Worm (Caenorhabditis elegans) whole organism, young adult: ENCODE measurements around the gene C05C8.1.

ENCODE experiments used
- B0019.2 ChIP-seq: fragments of 200-800 bp; sonication (Bioruptor generic); conservative IDR thresholded peaks from 2 replicates; pipeline ENCODE4 v1.3.6; 2022; ENCODE audit warnings: missing genetic modification reagents, missing genetic modification characterization, missing compliant biosample characterization
- B0035.1 ChIP-seq: sonication (generic microtip); optimal IDR thresholded peaks from 2 replicates; lab custom pipeline; 2016; ENCODE audit warnings: missing genetic modification characterization, mild to moderate bottlenecking, missing compliant biosample characterization, missing genotype, missing genetic modification reagents
- C06A6.2 ChIP-seq: fragments of 200-800 bp; sonication (Bioruptor generic); conservative IDR thresholded peaks from 2 replicates; pipeline ENCODE4 v1.3.6; 2022; ENCODE audit warnings: missing genetic modification characterization, missing compliant biosample characterization
- C17E4.6 ChIP-seq: fragments of 200-800 bp; sonication (Bioruptor generic); IDR thresholded peaks from 2 replicates; pipeline ENCODE4 v1.3.6; 2022; ENCODE audit warnings: missing genetic modification reagents, missing genetic modification characterization, missing compliant biosample characterization
- D2030.7 ChIP-seq: fragments of 200-800 bp; sonication (Bioruptor generic); IDR thresholded peaks from 2 replicates; pipeline ENCODE4 v1.3.6; 2022; ENCODE audit warnings: missing genetic modification reagents, missing genetic modification characterization, missing compliant biosample characterization
- F22D6.2 ChIP-seq: sonication (generic microtip); optimal IDR thresholded peaks from 2 replicates; lab custom pipeline; 2016; ENCODE audit warnings: mild to moderate bottlenecking, missing genetic modification characterization, missing compliant biosample characterization
- F23B12.7 ChIP-seq: sonication (generic microtip); optimal IDR thresholded peaks from 2 replicates; lab custom pipeline; 2017; ENCODE audit warnings: missing genetic modification characterization, mild to moderate bottlenecking, missing compliant biosample characterization, antibody characterized with exemption, moderate library complexity; ENCODE audit not compliant: insufficient read depth
- F55B11.4 ChIP-seq: sonication (generic microtip); optimal IDR thresholded peaks from 2 replicates; lab custom pipeline; 2016; ENCODE audit warnings: missing compliant biosample characterization, missing genetic modification characterization, borderline replicate concordance; ENCODE audit not compliant: insufficient read depth
- K12H6.12 ChIP-seq: fragments of 200-800 bp; sonication (Bioruptor generic); optimal IDR thresholded peaks from 2 replicates; lab custom pipeline; 2018; ENCODE audit warnings: mild to moderate bottlenecking, missing genetic modification characterization, missing compliant biosample characterization
- Y95B8A.8 ChIP-seq: fragments of 200-800 bp; sonication (Bioruptor generic); IDR thresholded peaks from 2 replicates; pipeline ENCODE4 v1.3.6; 2022; ENCODE audit warnings: missing genetic modification reagents, missing genetic modification characterization, missing compliant biosample characterization
- aptf-2 ChIP-seq: fragments of 200-800 bp; sonication (Bioruptor generic); conservative IDR thresholded peaks from 2 replicates; pipeline ENCODE4 v1.3.6; 2022; ENCODE audit warnings: missing genetic modification reagents, missing genetic modification characterization, missing compliant biosample characterization
- athp-1 ChIP-seq: sonication (generic microtip); optimal IDR thresholded peaks from 2 replicates; lab custom pipeline; 2017; ENCODE audit warnings: mild to moderate bottlenecking, missing genetic modification characterization, missing compliant biosample characterization
- attf-5 ChIP-seq: fragments of 200-800 bp; sonication (Bioruptor generic); optimal IDR thresholded peaks from 2 replicates; lab custom pipeline; 2018; ENCODE audit warnings: mild to moderate bottlenecking, missing genetic modification characterization, missing compliant biosample characterization
- bed-1 ChIP-seq: fragments of 200-800 bp; sonication (Bioruptor generic); IDR thresholded peaks from 2 replicates; pipeline ENCODE4 v1.3.6; 2022; ENCODE audit warnings: missing genetic modification reagents, missing genetic modification characterization, missing compliant biosample characterization
- bed-2 ChIP-seq: fragments of 200-800 bp; sonication (Bioruptor generic); IDR thresholded peaks from 2 replicates; pipeline ENCODE4 v1.3.6; 2022; ENCODE audit warnings: missing genetic modification reagents, missing genetic modification characterization, missing compliant biosample characterization
- cebp-1 ChIP-seq, 2 experiments: fragments of 200-800 bp in 1 of 2; sonication (Bioruptor generic) in 1 of 2; sonication (generic microtip) in 1 of 2; IDR thresholded peaks in 1 of 2; optimal IDR thresholded peaks in 1 of 2; 2 replicates each; pipeline versions ENCODE4 v1.3.6 to Lab custom; 2017 to 2022; ENCODE audit warnings: missing compliant biosample characterization in 2 of 2, missing genetic modification characterization in 2 of 2, mild to moderate bottlenecking in 1 of 2, missing genetic modification reagents in 1 of 2, moderate library complexity in 1 of 2
- ceh-91 ChIP-seq: fragments of 200-800 bp; sonication (Bioruptor generic); IDR thresholded peaks from 2 replicates; pipeline ENCODE4 v1.3.6; 2022; ENCODE audit warnings: missing genetic modification reagents, missing genetic modification characterization, missing compliant biosample characterization
- chd-7 ChIP-seq: sonication (generic microtip); optimal IDR thresholded peaks from 2 replicates; lab custom pipeline; 2016; ENCODE audit warnings: mild to moderate bottlenecking, missing genetic modification characterization, moderate library complexity, missing compliant biosample characterization
- die-1 ChIP-seq: sonication (generic microtip); optimal IDR thresholded peaks from 2 replicates; lab custom pipeline; 2016; ENCODE audit warnings: missing genotype, mild to moderate bottlenecking, missing genetic modification characterization, missing compliant biosample characterization
- dpl-1 ChIP-seq: fragments of 150-350 bp; optimal IDR thresholded peaks from 2 replicates; lab custom pipeline; 2014; ENCODE audit warnings: missing biosample characterization, missing genetic modification reagents, missing genetic modification characterization
- egrh-3 ChIP-seq: fragments of 200-800 bp; sonication (Bioruptor generic); IDR thresholded peaks from 2 replicates; pipeline ENCODE4 v1.3.6; 2022; ENCODE audit warnings: missing genetic modification reagents, missing genetic modification characterization, missing compliant biosample characterization
- ets-4 ChIP-seq: fragments of 200-800 bp; sonication (Bioruptor generic); optimal IDR thresholded peaks from 2 replicates; lab custom pipeline; 2018; ENCODE audit warnings: mild to moderate bottlenecking, missing genetic modification characterization, missing compliant biosample characterization
- fkh-3 ChIP-seq: sonication (generic microtip); optimal IDR thresholded peaks from 2 replicates; lab custom pipeline; 2016; ENCODE audit warnings: mild to moderate bottlenecking, missing genetic modification characterization, missing compliant biosample characterization
- hmg-20 ChIP-seq: fragments of 200-800 bp; sonication (Bioruptor generic); IDR thresholded peaks from 2 replicates; pipeline ENCODE4 v1.3.6; 2022; ENCODE audit warnings: missing genetic modification reagents, missing genetic modification characterization, missing compliant biosample characterization
- lag-1 ChIP-seq: fragments of 200-800 bp; sonication (Bioruptor generic); IDR thresholded peaks from 2 replicates; pipeline ENCODE4 v1.3.6; 2022; ENCODE audit warnings: missing genetic modification reagents, missing genetic modification characterization, missing compliant biosample characterization
- let-526 ChIP-seq: fragments of 200-800 bp; sonication (Bioruptor generic); IDR thresholded peaks from 2 replicates; pipeline ENCODE4 v1.3.6; 2022; ENCODE audit warnings: missing genetic modification reagents, missing genetic modification characterization, missing compliant biosample characterization
- lin-54 ChIP-seq: fragments of 200-800 bp; sonication (Bioruptor generic); optimal IDR thresholded peaks from 2 replicates; lab custom pipeline; 2018; ENCODE audit warnings: mild to moderate bottlenecking, missing genetic modification characterization, missing compliant biosample characterization
- lir-1 ChIP-seq: fragments of 200-800 bp; sonication (Bioruptor generic); conservative IDR thresholded peaks from 2 replicates; pipeline ENCODE4 v1.3.6; 2022; ENCODE audit warnings: missing genetic modification reagents, missing genetic modification characterization, missing compliant biosample characterization
- madf-3 ChIP-seq: fragments of 200-800 bp; sonication (Bioruptor generic); IDR thresholded peaks from 2 replicates; pipeline ENCODE4 v1.3.6; 2022; ENCODE audit warnings: missing genetic modification reagents, missing genetic modification characterization, missing compliant biosample characterization
- madf-6 ChIP-seq: fragments of 200-800 bp; sonication (Bioruptor generic); IDR thresholded peaks from 2 replicates; pipeline ENCODE4 v1.3.6; 2022; ENCODE audit warnings: missing genetic modification reagents, missing genetic modification characterization, missing compliant biosample characterization
- mel-28 ChIP-seq: sonication (generic microtip); optimal IDR thresholded peaks from 2 replicates; lab custom pipeline; 2016; ENCODE audit warnings: borderline replicate concordance, mild to moderate bottlenecking, missing genetic modification characterization, missing compliant biosample characterization
- nfya-1 ChIP-seq: sonication (generic microtip); optimal IDR thresholded peaks from 2 replicates; lab custom pipeline; 2017; ENCODE audit warnings: antibody characterized with exemption, missing compliant biosample characterization, missing genetic modification characterization, borderline replicate concordance; ENCODE audit not compliant: insufficient read depth
- nfya-2 ChIP-seq: fragments of 200-800 bp; sonication (Bioruptor generic); IDR thresholded peaks from 2 replicates; pipeline ENCODE4 v1.3.6; 2022; ENCODE audit warnings: missing genetic modification reagents, missing genetic modification characterization, missing compliant biosample characterization
- nhr-120 ChIP-seq: fragments of 200-800 bp; sonication (Bioruptor generic); IDR thresholded peaks from 2 replicates; pipeline ENCODE4 v1.3.6; 2022; ENCODE audit warnings: missing genetic modification characterization, missing compliant biosample characterization
- nhr-90 ChIP-seq: sonication (generic microtip); optimal IDR thresholded peaks from 2 replicates; lab custom pipeline; 2016; ENCODE audit warnings: missing genotype, mild to moderate bottlenecking, missing genetic modification characterization, missing compliant biosample characterization
- repo-1 ChIP-seq: sonication (generic microtip); optimal IDR thresholded peaks from 2 replicates; lab custom pipeline; 2017; ENCODE audit warnings: mild to moderate bottlenecking, missing genetic modification characterization, missing compliant biosample characterization
- snpc-1.3 ChIP-seq: sonication (generic microtip); optimal IDR thresholded peaks from 2 replicates; lab custom pipeline; 2017; ENCODE audit warnings: missing genetic modification characterization, mild to moderate bottlenecking, missing compliant biosample characterization, antibody characterized with exemption, moderate library complexity, missing genotype, missing genetic modification reagents; ENCODE audit not compliant: insufficient read depth
- snpc-3.4 ChIP-seq: sonication (generic microtip); optimal IDR thresholded peaks from 2 replicates; lab custom pipeline; 2017; ENCODE audit warnings: missing genetic modification characterization, mild to moderate bottlenecking, missing compliant biosample characterization, antibody characterized with exemption, moderate library complexity, missing genotype, missing genetic modification reagents
- tbp1 ChIP-seq: fragments of 200-800 bp; sonication (Bioruptor generic); optimal IDR thresholded peaks from 2 replicates; lab custom pipeline; 2018; ENCODE audit warnings: mild to moderate bottlenecking, missing genetic modification characterization, missing compliant biosample characterization
- unc-130 ChIP-seq: sonication (generic microtip); optimal IDR thresholded peaks from 2 replicates; lab custom pipeline; 2016; ENCODE audit warnings: missing genetic modification reagents, missing genetic modification characterization, missing compliant biosample characterization
- zfh-2 ChIP-seq: fragments of 200-800 bp; sonication (Bioruptor generic); conservative IDR thresholded peaks from 2 replicates; pipeline ENCODE4 v1.3.6; 2022; ENCODE audit warnings: missing genetic modification reagents, missing genetic modification characterization, missing compliant biosample characterization
- zim-3 ChIP-seq: sonication (generic microtip); optimal IDR thresholded peaks from 2 replicates; lab custom pipeline; 2017; ENCODE audit warnings: mild to moderate bottlenecking, missing genetic modification characterization, moderate library complexity, missing compliant biosample characterization
- ztf-18 ChIP-seq: sonication (generic microtip); optimal IDR thresholded peaks from 2 replicates; lab custom pipeline; 2016; ENCODE audit warnings: missing genotype, mild to moderate bottlenecking, missing genetic modification characterization, missing compliant biosample characterization
- ztf-22 ChIP-seq: fragments of 200-800 bp; sonication (Bioruptor generic); optimal IDR thresholded peaks from 2 replicates; lab custom pipeline; 2018; ENCODE audit warnings: mild to moderate bottlenecking, missing genetic modification characterization, moderate library complexity, missing compliant biosample characterization
- ztf-25 ChIP-seq: fragments of 200-800 bp; sonication (Bioruptor generic); IDR thresholded peaks from 2 replicates; pipeline ENCODE4 v1.3.6; 2022; ENCODE audit warnings: missing genetic modification reagents, missing genetic modification characterization, missing compliant biosample characterization
- ztf-26 ChIP-seq: sonication (generic microtip); optimal IDR thresholded peaks from 2 replicates; lab custom pipeline; 2017; ENCODE audit warnings: missing genetic modification characterization, missing compliant biosample characterization
- ztf-28 ChIP-seq: fragments of 200-800 bp; sonication (Bioruptor generic); IDR thresholded peaks from 2 replicates; pipeline ENCODE4 v1.3.6; 2022; ENCODE audit warnings: missing genetic modification reagents, missing genetic modification characterization, missing compliant biosample characterization
- ztf-6 ChIP-seq: fragments of 200-800 bp; sonication (Bioruptor generic); IDR thresholded peaks from 2 replicates; pipeline ENCODE4 v1.3.6; 2022; ENCODE audit warnings: missing genetic modification reagents, missing genetic modification characterization, missing compliant biosample characterization

Gene C05C8.1

DNA sequence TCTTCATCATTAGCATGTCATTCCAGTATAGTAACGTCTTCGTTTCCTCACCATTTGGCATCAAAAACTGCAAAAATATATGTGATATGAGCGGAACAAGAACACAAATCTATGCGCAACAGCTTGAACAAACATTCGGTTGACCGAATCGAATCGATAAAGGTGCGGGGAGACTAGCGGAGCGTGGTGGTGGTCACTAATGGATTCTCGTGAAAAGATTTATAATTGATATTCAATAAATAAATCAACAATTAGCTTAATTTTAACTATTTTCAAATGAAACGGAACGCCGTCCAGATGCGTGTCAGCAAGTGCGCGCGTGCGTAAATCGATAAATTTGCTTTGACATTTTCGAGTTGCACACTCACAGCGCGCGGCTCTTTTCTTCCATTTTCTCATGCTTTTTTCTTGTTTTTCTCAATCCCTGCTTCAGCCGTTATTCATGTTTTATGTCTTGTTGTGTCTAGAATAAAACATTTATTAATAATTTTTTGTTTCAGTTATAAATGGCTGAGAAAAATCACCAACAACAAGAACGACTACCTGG lies 18.5 kb upstream of the C05C8.1 start, which contains the start of the genes C13F10.8, C13F10.6 and kxd-1:
Gene C13F10.8 (minus strand): TSS at position 51 of the 547 bp plus-strand sequence.
Gene C13F10.6 (minus strand): TSS at position 67 of the 547 bp plus-strand sequence.
Gene kxd-1 (plus strand): TSS at position 497 of the 547 bp plus-strand sequence.
- TF ChIP-seq ztf-28 (GFP tag; lab: Robert Waterston, UW): no peak
- TF ChIP-seq ztf-6 (GFP tag; lab: Robert Waterston, UW): no peak
- TF ChIP-seq fkh-3 (tag; lab: Kevin White, UChicago): no peak
- no peak for TF ChIP-seq lag-1 (GFP tag; lab: Robert Waterston, UW)
- no peak for TF ChIP-seq snpc-1.3
- no peak for TF ChIP-seq ceh-91 (GFP tag; lab: Robert Waterston, UW)
- TF ChIP-seq bed-1 (GFP tag; lab: Robert Waterston, UW): no peak
- no peak for TF ChIP-seq athp-1
- TF ChIP-seq unc-130: no peak
- no peak for TF ChIP-seq let-526 (GFP tag; lab: Robert Waterston, UW)
- no peak for TF ChIP-seq bed-2 (GFP tag; lab: Robert Waterston, UW)
- no peak for TF ChIP-seq cebp-1 (GFP tag; IDR thresholded peaks at IDR 0.05; lab: Robert Waterston, UW)
- TF ChIP-seq cebp-1 (tag; optimal IDR thresholded peaks at IDR 0.05; lab: Kevin White, UChicago): peak; percentile 38
- peak; percentile 19; the same call in 1 of the 2 replicates for TF ChIP-seq madf-6 (GFP tag; lab: Robert Waterston, UW)
- no peak for TF ChIP-seq repo-1 (tag; lab: Kevin White, UChicago)
- TF ChIP-seq K12H6.12 (tag; lab: Kevin White, UChicago): no peak
- 0 out of 2 replicates have a peak, but pooled peaks have one; percentile 70 for TF ChIP-seq madf-3 (GFP tag; lab: Robert Waterston, UW)
- no peak for TF ChIP-seq ztf-26 (tag; lab: Kevin White, UChicago)
- no peak for TF ChIP-seq nfya-2
- no peak for TF ChIP-seq ztf-22 (GFP tag; lab: Kevin White, UChicago)
- TF ChIP-seq zfh-2: no peak
- TF ChIP-seq ztf-25: no peak
- TF ChIP-seq B0035.1: no peak
- TF ChIP-seq F23B12.7 (tag; lab: Kevin White, UChicago): no peak
- no peak for TF ChIP-seq dpl-1 (GFP tag; lab: Kevin White, UChicago)
- no peak for TF ChIP-seq lin-54 (GFP tag; lab: Kevin White, UChicago)
- TF ChIP-seq Y95B8A.8 (GFP tag; lab: Robert Waterston, UW): no peak
- no peak for TF ChIP-seq nhr-90
- no peak for TF ChIP-seq zim-3 (tag; lab: Kevin White, UChicago)
- TF ChIP-seq B0019.2 (GFP tag; lab: Robert Waterston, UW): no peak
- no peak for TF ChIP-seq snpc-3.4 (tag; lab: Kevin White, UChicago)
- peak; percentile 5 for TF ChIP-seq attf-5 (GFP tag; lab: Kevin White, UChicago)
- peak; percentile 40 for TF ChIP-seq ztf-18 (tag; lab: Kevin White, UChicago)
- no peak for TF ChIP-seq tbp1
- TF ChIP-seq F55B11.4: no peak
- no peak for TF ChIP-seq F22D6.2 (tag; lab: Kevin White, UChicago)
- no peak for TF ChIP-seq D2030.7 (GFP tag; lab: Robert Waterston, UW)

DNA sequence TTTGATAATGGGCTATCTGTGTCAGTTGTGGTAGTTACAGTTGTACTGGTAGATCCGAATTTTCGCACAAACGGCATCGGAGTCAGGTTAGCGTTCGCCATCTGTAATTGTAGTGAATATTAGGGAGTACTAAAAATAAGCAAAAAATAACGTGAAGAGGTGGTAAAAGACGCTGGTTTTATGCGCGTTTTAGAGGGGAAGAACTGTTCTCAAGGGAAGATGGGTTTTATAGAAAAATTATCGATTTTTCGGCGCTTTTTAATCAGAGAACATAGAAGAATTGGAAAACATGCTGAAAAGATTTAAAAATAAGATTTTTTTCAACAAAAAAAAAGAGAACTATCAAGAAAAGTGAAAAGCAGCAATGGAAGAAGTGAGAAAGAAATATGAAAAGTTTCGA lies 16.4 kb upstream of the C05C8.1 start, which contains the start of gene C13F10.7:
Gene C13F10.7 (minus strand): TSS at position 101 of the 400 bp plus-strand sequence.
- TF ChIP-seq mel-28 (no peak), unc-130 (no peak), ets-4 (GFP tag; lab: Kevin White, UChicago) (no peak), zim-3 (tag; lab: Kevin White, UChicago) (no peak), nfya-1 (tag; lab: Kevin White, UChicago) (no peak), nhr-120 (GFP tag; lab: Robert Waterston, UW) (no peak), egrh-3 (GFP tag; lab: Robert Waterston, UW) (no peak), ceh-91 (GFP tag; lab: Robert Waterston, UW) (no peak), C06A6.2 (GFP tag; lab: Robert Waterston, UW) (no peak), let-526 (GFP tag; lab: Robert Waterston, UW) (no peak), lir-1 (no peak), C17E4.6 (GFP tag; lab: Robert Waterston, UW) (no peak), die-1 (tag; lab: Kevin White, UChicago) (no peak), chd-7 (tag; lab: Kevin White, UChicago) (no peak), hmg-20 (GFP tag; lab: Robert Waterston, UW) (no peak), aptf-2 (GFP tag; lab: Robert Waterston, UW) (no peak)
